Worm (Caenorhabditis elegans) whole organism, L4/young adult: ENCODE data around the gene F53F1.4.
"Not testable (repeated sequence)": the region's sequence is repeated elsewhere in the genome, so short reads cannot be mapped to it uniquely, and the experiment has no call there.

Source experiments
- W03F9.2 ChIP-seq: fragments of 150-350 bp; optimal IDR thresholded peaks from 2 replicates; lab custom pipeline; 2014; ENCODE audit warnings: missing biosample characterization, missing genetic modification characterization
- dao-5 ChIP-seq: sonication (generic microtip); optimal IDR thresholded peaks from 2 replicates; lab custom pipeline; 2016; ENCODE audit warnings: missing genotype, missing genetic modification characterization, moderate library complexity, missing compliant biosample characterization
- him-1 ChIP-seq: sonication (generic microtip); optimal IDR thresholded peaks from 2 replicates; lab custom pipeline; 2016; ENCODE audit warnings: missing genotype, missing genetic modification reagents, missing genetic modification characterization, missing compliant biosample characterization

The F53F1.4 gene

DNA sequence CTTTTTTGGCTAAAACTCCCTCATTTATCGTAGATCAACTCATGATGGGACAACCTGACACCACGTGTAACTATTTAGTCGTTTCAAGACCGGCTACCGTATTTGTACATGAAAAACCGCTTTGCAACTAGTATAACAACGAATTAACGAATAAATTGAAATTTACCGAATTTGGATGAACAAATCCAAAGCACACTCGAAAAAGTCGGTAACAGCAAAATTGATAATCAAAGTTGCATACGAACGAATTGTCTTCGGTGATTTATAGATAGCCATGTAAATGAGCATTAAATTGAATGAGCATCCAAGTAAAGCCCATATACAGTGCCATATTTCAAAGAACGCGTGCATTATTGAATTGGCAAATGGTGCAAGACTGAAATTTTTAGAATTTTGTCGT lies 21.5 kb downstream of the F53F1.4 start, which contains the start of gene srd-17:
Gene srd-17, minus strand, starts transcription at position 351 of the 400 bp plus-strand sequence.
- TF ChIP-seq dao-5 (tag; lab: Kevin White, UChicago) = no peak
- no peak for TF ChIP-seq W03F9.2 (tag; lab: Kevin White, UChicago)
- no peak for TF ChIP-seq him-1

DNA sequence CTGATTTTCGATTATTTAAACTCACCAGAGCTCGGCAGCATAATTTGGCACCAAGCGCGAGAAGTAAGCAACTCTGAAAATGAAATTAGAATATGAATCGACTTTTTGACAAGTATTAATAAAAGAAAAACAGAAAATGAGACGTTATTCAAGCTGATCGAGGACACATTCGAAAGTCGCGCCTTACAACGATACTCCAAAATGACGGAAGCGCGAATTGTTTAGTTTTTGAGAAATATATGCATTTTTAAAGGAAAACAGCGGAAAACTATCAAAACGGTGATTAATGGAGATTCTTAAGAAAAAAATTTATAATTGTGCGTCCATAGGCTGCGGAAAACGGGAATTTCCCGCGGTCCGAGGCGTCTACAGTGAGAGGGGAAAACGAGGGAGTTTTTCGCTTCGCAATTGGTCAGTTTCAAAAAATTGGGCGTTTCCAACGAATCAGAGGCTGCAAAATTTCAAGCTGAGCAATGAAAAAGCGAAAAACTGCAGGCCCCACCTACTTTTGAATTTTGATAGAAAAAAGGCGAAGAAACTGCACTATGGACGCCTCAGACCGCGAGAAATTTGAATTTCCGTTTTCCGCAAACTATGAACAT lies 26.7 kb downstream of the F53F1.4 start, which contains the start of gene mes-4:
Gene mes-4, minus strand, starts transcription at position 73 of the 602 bp plus-strand sequence.
- no peak for TF ChIP-seq W03F9.2 (tag; lab: Kevin White, UChicago)
- no peak for TF ChIP-seq dao-5 (tag; lab: Kevin White, UChicago)
- TF ChIP-seq him-1 = no peak

DNA sequence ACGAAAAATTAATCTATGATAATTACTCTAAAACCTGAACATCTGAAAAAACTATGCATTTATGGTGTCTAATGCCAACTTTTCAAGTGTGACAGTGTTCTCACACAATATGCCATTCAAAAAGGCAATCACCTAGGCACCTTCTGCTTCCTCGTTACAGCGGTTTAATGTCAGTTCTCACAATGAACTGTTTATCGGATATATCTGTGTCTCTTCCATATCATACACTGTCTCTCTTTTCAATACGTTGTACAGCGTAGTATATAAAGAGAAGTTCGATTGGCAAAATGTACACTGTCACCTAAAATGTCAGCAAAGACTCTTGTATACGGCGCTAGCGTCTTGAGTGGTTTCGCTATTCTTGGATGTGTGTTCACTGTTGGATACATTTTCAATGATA lies 30.8 kb downstream of the F53F1.4 start, which contains the start of gene col-162:
Gene col-162, plus strand, starts transcription at position 301 of the 400 bp plus-strand sequence.
- no peak for TF ChIP-seq him-1
- no peak for TF ChIP-seq W03F9.2 (tag; lab: Kevin White, UChicago)
- no peak for TF ChIP-seq dao-5 (tag; lab: Kevin White, UChicago)

DNA sequence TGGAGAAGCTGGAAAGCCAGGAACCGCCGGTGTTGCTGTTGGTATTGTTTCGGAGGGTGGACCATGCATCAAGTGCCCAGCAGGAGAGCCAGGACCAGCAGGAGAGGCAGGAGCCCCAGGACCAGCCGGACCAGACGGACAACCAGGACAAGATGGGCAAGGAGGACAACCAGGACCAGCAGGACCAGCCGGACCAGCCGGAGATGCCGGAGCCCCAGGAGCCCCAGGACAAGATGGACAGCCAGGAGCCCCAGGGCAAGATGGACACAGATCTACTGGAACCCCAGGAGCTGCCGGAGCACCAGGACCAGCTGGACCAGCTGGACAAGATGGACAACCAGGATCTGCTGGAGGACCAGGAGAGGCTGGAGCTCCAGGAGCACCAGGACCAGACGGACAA lies 31.9 kb downstream of the F53F1.4 start:
- no peak for TF ChIP-seq W03F9.2 (tag; lab: Kevin White, UChicago)
- TF ChIP-seq dao-5 (tag; lab: Kevin White, UChicago) = no peak
- no peak for TF ChIP-seq him-1

DNA sequence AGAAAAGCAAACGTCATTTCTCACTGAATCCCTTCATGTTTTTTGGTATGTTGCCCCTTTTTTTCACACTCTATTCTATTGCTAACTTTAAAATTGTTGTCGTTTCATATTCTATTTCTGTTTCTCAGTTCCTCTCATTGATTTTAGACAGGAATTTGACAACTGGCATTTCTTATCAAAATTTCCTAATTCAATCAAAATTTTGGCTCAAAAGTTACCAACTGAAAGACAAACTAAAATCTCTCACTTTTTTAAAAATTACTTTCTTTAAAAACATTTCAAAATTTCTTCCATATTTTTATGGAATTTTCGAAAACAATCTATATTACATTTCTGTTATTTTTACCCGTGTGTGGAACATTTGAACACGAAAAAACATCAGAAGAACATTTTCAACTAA lies 32.7 kb downstream of the F53F1.4 start, which contains the start of gene Y2H9A.6:
Gene Y2H9A.6, plus strand, starts transcription at position 301 of the 400 bp plus-strand sequence.
- not testable (repeated sequence) for TF ChIP-seq him-1; dao-5 (tag; lab: Kevin White, UChicago); W03F9.2 (tag; lab: Kevin White, UChicago)

DNA sequence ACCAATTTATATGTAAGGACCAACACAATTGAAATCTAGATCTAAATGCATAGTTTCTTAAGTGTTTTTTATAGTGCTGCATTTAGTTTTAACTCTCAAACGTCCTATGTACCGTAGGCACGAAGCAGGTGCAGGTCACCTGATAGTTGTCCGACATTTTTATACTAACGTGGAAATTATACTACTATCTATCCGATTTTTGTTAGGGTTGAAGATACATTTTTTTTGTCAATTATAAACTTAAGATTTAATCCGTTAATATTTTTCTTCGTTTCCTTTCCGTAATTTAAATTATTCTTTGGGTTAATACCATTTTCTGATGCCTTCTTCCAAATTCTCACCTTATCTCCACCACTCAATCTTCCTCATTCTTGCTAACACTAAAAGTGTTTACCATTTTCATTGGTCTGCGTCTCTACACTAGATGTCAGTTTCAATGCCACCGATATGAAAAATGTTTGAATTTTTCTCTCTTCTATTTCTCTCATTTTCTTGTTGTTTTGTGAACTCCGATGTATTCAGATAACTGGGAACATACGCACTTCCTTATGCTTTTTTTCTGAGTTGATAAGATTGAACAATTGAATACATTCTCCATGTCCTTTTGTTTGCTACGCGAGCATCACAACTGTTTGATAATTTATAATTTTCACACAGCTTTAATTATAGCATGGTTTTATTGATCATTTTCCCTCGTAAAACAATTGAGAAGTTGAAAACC lies 34.5 kb downstream of the F53F1.4 start, which contains the start of gene Y2H9A.4:
Gene Y2H9A.4, plus strand, starts transcription at position 671 of the 721 bp plus-strand sequence.
- TF ChIP-seq W03F9.2 (tag; lab: Kevin White, UChicago) = no peak
- TF ChIP-seq dao-5 (tag; lab: Kevin White, UChicago) = no peak
- TF ChIP-seq him-1 = no peak

DNA sequence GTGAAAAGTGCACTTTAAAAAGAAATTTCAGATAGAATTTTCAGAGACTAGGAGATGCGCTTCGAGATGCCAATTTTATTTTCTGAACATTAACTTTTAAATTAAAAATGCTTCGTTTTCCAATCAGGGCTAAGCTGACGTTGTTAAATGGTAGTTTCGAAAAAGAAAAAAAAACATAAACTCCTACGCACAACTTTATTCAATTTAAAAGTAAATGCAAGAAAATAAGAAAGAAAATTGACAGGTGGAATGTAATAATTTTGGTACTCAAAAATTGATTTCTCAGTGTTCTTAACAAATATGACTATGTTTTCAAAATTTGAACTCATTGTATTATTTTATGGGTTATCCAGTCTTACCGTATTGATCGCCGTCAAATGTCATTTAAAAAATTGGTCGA lies 42.5 kb downstream of the F53F1.4 start, which contains the start of gene lurp-2:
Gene lurp-2, plus strand, starts transcription at position 301 of the 400 bp plus-strand sequence.
- TF ChIP-seq W03F9.2 (tag; lab: Kevin White, UChicago) (no peak), him-1 (no peak), dao-5 (tag; lab: Kevin White, UChicago) (no peak)

DNA sequence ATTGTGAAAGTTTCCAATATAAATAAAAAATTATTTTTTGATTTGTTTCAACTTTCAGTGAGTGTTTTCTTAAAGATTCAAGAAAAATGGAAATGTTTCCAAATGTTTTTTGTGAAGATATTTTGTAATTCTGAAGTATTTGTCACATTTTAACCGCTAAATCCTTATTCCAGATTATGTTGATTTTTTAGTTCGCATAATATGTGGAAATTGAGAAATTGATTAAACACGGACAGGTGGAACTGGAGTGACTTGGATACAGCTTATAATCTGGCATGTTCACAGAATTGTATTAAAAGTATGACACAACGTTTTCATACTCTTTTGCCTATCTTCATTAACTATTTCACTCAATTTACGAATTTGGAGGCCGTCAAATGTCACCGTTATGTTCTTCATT lies 44.6 kb downstream of the F53F1.4 start, which contains the start of gene lurp-3:
Gene lurp-3, plus strand, starts transcription at position 301 of the 400 bp plus-strand sequence.
- TF ChIP-seq W03F9.2 (tag; lab: Kevin White, UChicago) (no peak), him-1 (no peak), dao-5 (tag; lab: Kevin White, UChicago) (no peak)

DNA sequence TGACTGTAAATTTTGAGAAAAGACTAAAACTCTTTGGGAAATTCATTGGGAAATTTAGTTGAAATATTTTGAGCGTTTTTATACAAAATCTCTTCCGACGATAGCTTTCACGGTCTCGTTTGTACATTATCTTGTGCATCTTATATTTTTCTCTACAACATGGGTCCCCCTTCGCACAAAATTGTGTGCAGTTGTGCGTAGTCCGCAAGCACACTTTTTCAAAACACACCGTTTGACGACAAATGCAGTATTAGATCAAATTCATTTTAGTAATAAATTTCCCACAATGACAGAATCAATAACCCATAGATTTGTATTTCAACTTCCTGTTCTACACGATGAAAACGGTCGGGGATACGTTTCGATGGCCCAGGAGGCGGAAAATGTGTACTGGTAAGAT lies 47.0 kb downstream of the F53F1.4 start, which contains the start of gene F25H9.2:
Gene F25H9.2, plus strand, starts transcription at position 226 of the 400 bp plus-strand sequence.
- TF ChIP-seq dao-5 (tag; lab: Kevin White, UChicago) (no peak), him-1 (no peak), W03F9.2 (tag; lab: Kevin White, UChicago) (no peak)

DNA sequence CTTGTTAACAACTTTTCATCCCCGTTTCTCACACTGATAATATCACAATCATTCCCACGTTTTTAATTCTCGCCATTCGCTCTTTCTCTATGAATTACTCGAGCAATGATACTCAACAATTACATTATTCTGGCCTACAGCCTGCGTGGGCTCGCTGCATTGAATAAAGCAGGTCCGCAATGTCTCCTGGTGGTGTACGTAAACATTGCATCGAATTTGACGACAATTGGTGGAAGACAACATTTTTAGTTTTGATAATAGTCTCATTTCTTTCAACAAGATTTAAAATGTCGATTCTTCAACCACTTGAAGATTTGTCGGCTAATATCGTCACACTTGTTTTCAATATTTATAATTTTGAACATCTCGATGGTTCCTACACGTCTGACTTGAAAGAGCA lies 48.4 kb downstream of the F53F1.4 start, which contains the start of gene bath-39:
Gene bath-39, plus strand, starts transcription at position 137 of the 400 bp plus-strand sequence.
- TF ChIP-seq W03F9.2 (tag; lab: Kevin White, UChicago) (no peak), him-1 (no peak), dao-5 (tag; lab: Kevin White, UChicago) (no peak)
